Fruit fly (Drosophila melanogaster): ENCODE data around the gene Acyp2.

Gene Acyp2

dm6 chr3R:15779505-15779904 is 13.0 kb upstream of the Acyp2 start, which contains the start of gene CG5614:
TSS of gene CG5614 (plus strand) at chr3R:15779805.
- TF ChIP-seq CG32121 (GFP tag; IDR thresholded peaks at IDR 0.05) (no peak), CG4496 (GFP tag; IDR thresholded peaks at IDR 0.05) (no peak), CG34367 (tag; optimal IDR thresholded peaks at IDR 0.05) (no peak), Ets98B (GFP tag; IDR thresholded peaks at IDR 0.05) (no peak), Pif1A (GFP tag; optimal IDR thresholded peaks at IDR 0.05) (no peak), CG17806 (tag; optimal IDR thresholded peaks at IDR 0.05) (no peak), Pif1B (GFP tag; optimal IDR thresholded peaks at IDR 0.05) (no peak), CG15710 (tag; optimal IDR thresholded peaks at IDR 0.05) (no peak), EcR (GFP tag; optimal IDR thresholded peaks at IDR 0.05) (no peak), CG10348 (GFP tag; IDR thresholded peaks at IDR 0.05) (no peak), D1 (tag; optimal IDR thresholded peaks at IDR 0.05) (no peak), CG9948 (tag; optimal IDR thresholded peaks at IDR 0.05) (no peak)

DNA sequence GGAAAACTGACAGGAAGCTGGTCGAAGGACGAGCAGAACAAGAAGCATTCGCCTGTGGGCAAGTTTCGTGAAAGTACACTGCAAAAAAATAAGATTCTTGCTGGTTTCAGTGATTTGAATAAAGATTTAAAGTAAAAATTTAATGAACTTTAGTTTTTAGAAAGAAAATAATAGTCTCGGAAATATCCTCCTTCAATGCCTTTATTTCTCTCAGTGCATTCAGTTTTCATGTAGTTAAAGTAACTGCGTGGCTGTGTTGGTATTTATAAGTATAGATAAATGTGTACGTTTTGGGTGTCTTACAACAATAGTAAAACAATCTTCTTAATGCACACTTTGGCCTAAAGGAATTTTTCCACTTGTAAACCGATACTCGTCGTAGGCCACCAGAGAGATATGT is 8.2 kb upstream of the Acyp2 start:
- no peak for TF ChIP-seq CG8159 (tag; optimal IDR thresholded peaks at IDR 0.05)
- no peak for TF ChIP-seq CG12605 (GFP tag; IDR thresholded peaks at IDR 0.05)
- no peak for TF ChIP-seq CG17806 (tag; optimal IDR thresholded peaks at IDR 0.05)
- no peak for TF ChIP-seq CG34367 (tag; optimal IDR thresholded peaks at IDR 0.05)
- no peak for TF ChIP-seq Pif1A (GFP tag; optimal IDR thresholded peaks at IDR 0.05)
- no peak for TF ChIP-seq CG14655 (GFP tag; optimal IDR thresholded peaks at IDR 0.05)
- no peak for TF ChIP-seq Ets98B (GFP tag; IDR thresholded peaks at IDR 0.05)
- TF ChIP-seq gl (tag; optimal IDR thresholded peaks at IDR 0.05) = no peak
- no peak for TF ChIP-seq Pif1B (GFP tag; optimal IDR thresholded peaks at IDR 0.05)
- TF ChIP-seq rn (GFP tag; IDR thresholded peaks at IDR 0.05) = no peak
- TF ChIP-seq EcR (GFP tag; optimal IDR thresholded peaks at IDR 0.05) = no peak
- TF ChIP-seq CG10348 (GFP tag; IDR thresholded peaks at IDR 0.05) = no peak
- TF ChIP-seq CG15710 (tag; optimal IDR thresholded peaks at IDR 0.05) = no peak
- no peak for TF ChIP-seq CG4496 (GFP tag; IDR thresholded peaks at IDR 0.05)

- TF ChIP-seq CG10348 (GFP tag; IDR thresholded peaks at IDR 0.05) (no peak), gl (tag; optimal IDR thresholded peaks at IDR 0.05) (no peak), CG14655 (GFP tag; optimal IDR thresholded peaks at IDR 0.05) (no peak), Pif1B (GFP tag; optimal IDR thresholded peaks at IDR 0.05) (no peak), CG13204 (GFP tag; optimal IDR thresholded peaks at IDR 0.05) (no peak), fd96Ca (GFP tag; IDR thresholded peaks at IDR 0.05) (no peak), EcR (GFP tag; optimal IDR thresholded peaks at IDR 0.05) (no peak), rn (GFP tag; IDR thresholded peaks at IDR 0.05) (no peak), CG4496 (GFP tag; IDR thresholded peaks at IDR 0.05) (no peak), CG34367 (tag; optimal IDR thresholded peaks at IDR 0.05) (no peak), CG9948 (tag; optimal IDR thresholded peaks at IDR 0.05) (no peak), CG8301 (tag; optimal IDR thresholded peaks at IDR 0.05) (no peak), CG32121 (GFP tag; IDR thresholded peaks at IDR 0.05) (no peak), Pif1A (GFP tag; optimal IDR thresholded peaks at IDR 0.05) (no peak), Snoo (tag; optimal IDR thresholded peaks at IDR 0.05) (no peak), CG15710 (tag; optimal IDR thresholded peaks at IDR 0.05) (no peak), D1 (tag; optimal IDR thresholded peaks at IDR 0.05) (no peak)
These were observed 6.0 kb upstream of the Acyp2 start, which contains the start of gene CG9590 for dm6 chr3R:15786538-15786937. TSS of gene CG9590 (plus strand) at chr3R:15786703.

- no peak for TF ChIP-seq CG4496 (GFP tag; IDR thresholded peaks at IDR 0.05)
- no peak for TF ChIP-seq CG32121 (GFP tag; IDR thresholded peaks at IDR 0.05)
- no peak for TF ChIP-seq CG15710 (tag; optimal IDR thresholded peaks at IDR 0.05)
- no peak for TF ChIP-seq CG8159 (tag; optimal IDR thresholded peaks at IDR 0.05)
- TF ChIP-seq CG9948 (tag; optimal IDR thresholded peaks at IDR 0.05) = no peak
- no peak for TF ChIP-seq CG13204 (GFP tag; optimal IDR thresholded peaks at IDR 0.05)
- no peak for TF ChIP-seq Pif1A (GFP tag; optimal IDR thresholded peaks at IDR 0.05)
- no peak for TF ChIP-seq D1 (tag; optimal IDR thresholded peaks at IDR 0.05)
- no peak for TF ChIP-seq gl (tag; optimal IDR thresholded peaks at IDR 0.05)
- no peak for TF ChIP-seq CG34367 (tag; optimal IDR thresholded peaks at IDR 0.05)
- TF ChIP-seq CG8301 (tag; optimal IDR thresholded peaks at IDR 0.05) = no peak
These were observed 4.3 kb upstream of the Acyp2 start, which contains the start of gene Uros2 for dm6 chr3R:15788221-15788620. TSS of gene Uros2 (plus strand) at chr3R:15788521.

DNA sequence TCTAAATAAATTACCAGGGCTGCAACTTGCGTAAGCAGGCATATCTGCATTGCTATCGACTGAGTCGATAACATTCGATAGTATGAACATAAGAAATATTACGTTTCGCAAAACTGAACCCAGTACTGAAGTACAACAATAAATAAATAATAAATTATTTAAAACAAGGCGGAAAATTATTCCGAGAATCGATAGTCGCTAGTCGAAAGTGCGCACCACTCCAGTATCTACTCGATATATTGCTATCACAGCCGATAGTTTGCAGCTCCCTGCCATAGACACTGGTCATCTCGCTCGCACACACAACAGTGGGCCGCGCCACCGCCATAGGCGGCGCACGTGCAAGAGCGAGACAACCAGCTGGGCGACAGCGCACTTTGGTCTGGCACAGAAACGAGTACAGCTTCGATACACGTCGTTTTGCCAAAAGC is 899 bp downstream of the Acyp2 start, which contains the start of gene nsl1:
nsl1 (plus strand) TSS at position 411 of the 431 bp plus-strand sequence.
- no peak for TF ChIP-seq CG32121 (GFP tag; IDR thresholded peaks at IDR 0.05)
- no peak for TF ChIP-seq CG9948 (tag; optimal IDR thresholded peaks at IDR 0.05)
- TF ChIP-seq D1 (tag; optimal IDR thresholded peaks at IDR 0.05) = no peak
- TF ChIP-seq Pif1B (GFP tag; optimal IDR thresholded peaks at IDR 0.05) = peak; percentile 63
- TF ChIP-seq rn (GFP tag; IDR thresholded peaks at IDR 0.05) = 0 out of 2 replicates have a peak, but pooled peaks have one; percentile 18
- TF ChIP-seq Ets98B (GFP tag; IDR thresholded peaks at IDR 0.05) = peak; percentile 51
- TF ChIP-seq CG15710 (tag; optimal IDR thresholded peaks at IDR 0.05) = peak; percentile 31
- peak; percentile 4 for TF ChIP-seq CG34367 (tag; optimal IDR thresholded peaks at IDR 0.05)
- TF ChIP-seq CG17806 (tag; optimal IDR thresholded peaks at IDR 0.05) = no peak
- TF ChIP-seq CG4496 (GFP tag; IDR thresholded peaks at IDR 0.05) = peak; percentile 72; the same call in 2 of the 3 replicates
- TF ChIP-seq CG10348 (GFP tag; IDR thresholded peaks at IDR 0.05) = no peak
- TF ChIP-seq CG8301 (tag; optimal IDR thresholded peaks at IDR 0.05) = no peak
- TF ChIP-seq fd96Ca (GFP tag; IDR thresholded peaks at IDR 0.05) = peak; percentile 39; the same call in 1 of the 3 replicates
- TF ChIP-seq gl (tag; optimal IDR thresholded peaks at IDR 0.05) = peak; percentile 56
- peak; percentile 58 for TF ChIP-seq Snoo (tag; optimal IDR thresholded peaks at IDR 0.05)
- TF ChIP-seq EcR (GFP tag; optimal IDR thresholded peaks at IDR 0.05) = no peak
- no peak for TF ChIP-seq CG13204 (GFP tag; optimal IDR thresholded peaks at IDR 0.05)
- peak; percentile 34 for TF ChIP-seq CG8159 (tag; optimal IDR thresholded peaks at IDR 0.05)
- no peak for TF ChIP-seq CG14655 (GFP tag; optimal IDR thresholded peaks at IDR 0.05)
- 0 out of 2 replicates have a peak, but pooled peaks have one; percentile 22 for TF ChIP-seq CG12605 (GFP tag; IDR thresholded peaks at IDR 0.05)
- TF ChIP-seq Pif1A (GFP tag; optimal IDR thresholded peaks at IDR 0.05) = no peak

DNA sequence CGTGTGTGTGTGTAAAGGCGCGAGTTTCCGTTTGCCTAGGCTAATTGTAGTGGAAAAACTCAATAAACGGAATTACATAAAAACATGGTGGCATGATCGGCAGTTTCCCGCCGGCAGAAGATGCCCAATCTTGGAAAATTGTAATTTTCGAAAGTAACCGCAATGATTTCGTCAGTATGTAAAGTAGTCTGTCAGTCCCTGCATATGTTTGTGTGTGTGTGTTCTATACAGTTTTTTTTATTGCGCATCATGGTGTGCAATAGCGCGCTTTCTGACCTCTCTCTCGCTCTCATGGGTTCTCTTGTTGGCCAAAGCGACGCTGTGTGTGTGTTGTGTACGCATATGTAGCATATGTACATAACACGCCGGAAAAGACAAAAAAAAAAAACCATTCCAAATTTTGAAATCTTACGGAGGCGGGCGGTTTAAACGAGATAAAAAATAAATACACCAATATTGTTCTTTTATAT is 1.8 kb downstream of the Acyp2 start:
- TF ChIP-seq CG12605 (GFP tag; IDR thresholded peaks at IDR 0.05) (no peak), CG14655 (GFP tag; optimal IDR thresholded peaks at IDR 0.05) (no peak), CG9948 (tag; optimal IDR thresholded peaks at IDR 0.05) (no peak), CG34367 (tag; optimal IDR thresholded peaks at IDR 0.05) (peak; percentile 32), EcR (GFP tag; optimal IDR thresholded peaks at IDR 0.05) (no peak), D1 (tag; optimal IDR thresholded peaks at IDR 0.05) (no peak), CG13204 (GFP tag; optimal IDR thresholded peaks at IDR 0.05) (peak; percentile 17), rn (GFP tag; IDR thresholded peaks at IDR 0.05) (no peak), CG17806 (tag; optimal IDR thresholded peaks at IDR 0.05) (no peak), Snoo (tag; optimal IDR thresholded peaks at IDR 0.05) (no peak), CG10348 (GFP tag; IDR thresholded peaks at IDR 0.05) (no peak), CG15710 (tag; optimal IDR thresholded peaks at IDR 0.05) (peak; percentile 21), CG8301 (tag; optimal IDR thresholded peaks at IDR 0.05) (peak; percentile 32), Pif1A (GFP tag; optimal IDR thresholded peaks at IDR 0.05) (no peak), CG4496 (GFP tag; IDR thresholded peaks at IDR 0.05) (peak; percentile 70; the same call in 2 of the 3 replicates), fd96Ca (GFP tag; IDR thresholded peaks at IDR 0.05) (peak; percentile 45; the same call in 1 of the 3 replicates), CG32121 (GFP tag; IDR thresholded peaks at IDR 0.05) (no peak; the same call in none of the 2 replicates), gl (tag; optimal IDR thresholded peaks at IDR 0.05) (peak; percentile 23), Ets98B (GFP tag; IDR thresholded peaks at IDR 0.05) (peak; percentile 28; the same call in 1 of the 2 replicates), Pif1B (GFP tag; optimal IDR thresholded peaks at IDR 0.05) (peak; percentile 42), CG8159 (tag; optimal IDR thresholded peaks at IDR 0.05) (no peak)
